Fruit fly (Drosophila melanogaster) whole organism, embryonic: ENCODE data around the gene Targ2.

Source experiments
- Atf6 ChIP-seq: fragments of 200-800 bp; sonication (Bioruptor generic); IDR thresholded peaks from 2 replicates; pipeline ENCODE4 v1.3.6; 2022; ENCODE audit warnings: missing biosample characterization, missing genetic modification characterization
- Bgb ChIP-seq: fragments of 200-800 bp; sonication (Bioruptor generic); IDR thresholded peaks from 2 replicates; pipeline ENCODE4 v1.3.6; 2022; ENCODE audit warnings: missing biosample characterization, missing genetic modification characterization; ENCODE audit not compliant: partially characterized antibody
- BtbVII ChIP-seq: fragments of 200-800 bp; sonication (Bioruptor generic); optimal IDR thresholded peaks from 3 replicates; lab custom pipeline; 2017; ENCODE audit warnings: missing biosample characterization, mild to moderate bottlenecking, missing genetic modification characterization
- CG10366 ChIP-seq: fragments of 200-800 bp; sonication (Bioruptor generic); IDR thresholded peaks from 2 replicates; pipeline ENCODE4 v1.3.6; 2022; ENCODE audit warnings: missing biosample characterization, missing genetic modification characterization
- CG10543 ChIP-seq: fragments of 200-800 bp; sonication (Bioruptor generic); optimal IDR thresholded peaks from 3 replicates; lab custom pipeline; 2017; ENCODE audit warnings: missing biosample characterization, mild to moderate bottlenecking, missing genetic modification characterization, moderate library complexity
- CG10654 ChIP-seq: fragments of 200-800 bp; sonication (Bioruptor generic); optimal IDR thresholded peaks from 2 replicates; lab custom pipeline; 2016; ENCODE audit warnings: missing biosample characterization, missing genetic modification characterization
- CG1233 ChIP-seq: fragments of 200-800 bp; sonication (Bioruptor generic); optimal IDR thresholded peaks from 4 replicates; lab custom pipeline; 2018; ENCODE audit warnings: missing biosample characterization, mild to moderate bottlenecking, missing genetic modification characterization
- CG12391 ChIP-seq: fragments of 200-800 bp; sonication (Bioruptor generic); optimal IDR thresholded peaks from 3 replicates; lab custom pipeline; 2018; ENCODE audit warnings: missing biosample characterization, mild to moderate bottlenecking, missing genetic modification characterization, moderate library complexity
- CG12942 ChIP-seq: fragments of 200-800 bp; sonication (Bioruptor generic); optimal IDR thresholded peaks from 3 replicates; lab custom pipeline; 2016; ENCODE audit warnings: missing biosample characterization, missing genetic modification characterization
- CG15514 ChIP-seq: fragments of 200-800 bp; sonication (Bioruptor generic); optimal IDR thresholded peaks from 3 replicates; lab custom pipeline; 2017; ENCODE audit warnings: missing biosample characterization, missing genetic modification characterization, mild to moderate bottlenecking, moderate library complexity, missing genetic modification reagents
- CG2120 ChIP-seq: fragments of 200-800 bp; sonication (Bioruptor generic); optimal IDR thresholded peaks from 3 replicates; lab custom pipeline; 2016; ENCODE audit warnings: missing biosample characterization, missing genetic modification characterization
- CG31441 ChIP-seq: fragments of 200-800 bp; sonication (Bioruptor generic); IDR thresholded peaks from 2 replicates; pipeline ENCODE4 v1.3.6; 2022; ENCODE audit warnings: missing biosample characterization, missing genetic modification characterization
- CG32532 ChIP-seq: fragments of 200-800 bp; sonication (Bioruptor generic); IDR thresholded peaks from 2 replicates; pipeline ENCODE4 v1.3.6; 2022; ENCODE audit warnings: missing biosample characterization, missing genetic modification characterization
- CG34224 ChIP-seq: fragments of 200-800 bp; sonication (Bioruptor generic); IDR thresholded peaks from 3 replicates; pipeline ENCODE4 v1.3.6; 2022; ENCODE audit warnings: missing biosample characterization, missing genetic modification characterization; ENCODE audit not compliant: partially characterized antibody
- CG4360 ChIP-seq: fragments of 200-800 bp; sonication (Bioruptor generic); IDR thresholded peaks from 2 replicates; pipeline ENCODE4 v1.3.6; 2022; ENCODE audit warnings: missing biosample characterization, missing genetic modification characterization
- CG6272 ChIP-seq: fragments of 200-800 bp; sonication (Bioruptor generic); IDR thresholded peaks from 2 replicates; pipeline ENCODE4 v1.3.6; 2022; ENCODE audit warnings: missing biosample characterization, missing genetic modification characterization
- CG6765 ChIP-seq: fragments of 200-800 bp; sonication (Bioruptor generic); optimal IDR thresholded peaks from 3 replicates; lab custom pipeline; 2017; ENCODE audit warnings: missing biosample characterization, mild to moderate bottlenecking, missing genetic modification characterization
- CG7786 ChIP-seq: fragments of 200-800 bp; sonication (Bioruptor generic); optimal IDR thresholded peaks from 2 replicates; lab custom pipeline; 2016; ENCODE audit warnings: missing biosample characterization, missing genetic modification characterization
- CG7928 ChIP-seq: fragments of 200-800 bp; sonication (Bioruptor generic); optimal IDR thresholded peaks from 2 replicates; lab custom pipeline; 2017; ENCODE audit warnings: missing biosample characterization, mild to moderate bottlenecking, missing genetic modification characterization
- CG8281 ChIP-seq: fragments of 200-800 bp; sonication (Bioruptor generic); optimal IDR thresholded peaks from 2 replicates; lab custom pipeline; 2018; ENCODE audit warnings: missing biosample characterization, mild to moderate bottlenecking, missing genetic modification characterization, moderate library complexity
- CG9437 ChIP-seq: fragments of 200-800 bp; sonication (Bioruptor generic); optimal IDR thresholded peaks from 2 replicates; lab custom pipeline; 2018; ENCODE audit warnings: missing biosample characterization, mild to moderate bottlenecking, missing genetic modification characterization
- CTCF ChIP-seq: fragments of 200-800 bp; sonication (Bioruptor generic); optimal IDR thresholded peaks from 2 replicates; lab custom pipeline; 2017; ENCODE audit warnings: missing biosample characterization, mild to moderate bottlenecking, missing genetic modification characterization, moderate library complexity
- Dad ChIP-seq: fragments of 200-800 bp; sonication (Bioruptor generic); optimal IDR thresholded peaks from 3 replicates; lab custom pipeline; 2016; ENCODE audit warnings: missing biosample characterization, missing genetic modification characterization
- Dll ChIP-seq: fragments of 200-800 bp; sonication (Bioruptor generic); IDR thresholded peaks from 4 replicates; pipeline ENCODE4 v1.3.6; 2022; ENCODE audit warnings: missing biosample characterization, missing genetic modification characterization; ENCODE audit not compliant: partially characterized antibody
- Doc3 ChIP-seq: fragments of 200-800 bp; sonication (Bioruptor generic); IDR thresholded peaks from 3 replicates; pipeline ENCODE4 v1.3.6; 2022; ENCODE audit warnings: missing biosample characterization, missing genetic modification characterization; ENCODE audit not compliant: partially characterized antibody
- Fer3 ChIP-seq: fragments of 200-800 bp; sonication (Bioruptor generic); optimal IDR thresholded peaks from 2 replicates; lab custom pipeline; 2018; ENCODE audit warnings: missing biosample characterization, mild to moderate bottlenecking, missing genetic modification characterization, moderate library complexity
- HmgZ ChIP-seq: fragments of 200-800 bp; sonication (Bioruptor generic); optimal IDR thresholded peaks from 2 replicates; lab custom pipeline; 2018; ENCODE audit warnings: missing biosample characterization, mild to moderate bottlenecking, missing genetic modification characterization
- Mad ChIP-seq: fragments of 200-800 bp; sonication (Bioruptor generic); optimal IDR thresholded peaks from 2 replicates; lab custom pipeline; 2016; ENCODE audit warnings: missing biosample characterization, missing genetic modification characterization
- Max ChIP-seq: fragments of 200-800 bp; sonication (Bioruptor generic); optimal IDR thresholded peaks from 2 replicates; lab custom pipeline; 2016; ENCODE audit warnings: missing biosample characterization, mild to moderate bottlenecking, missing genetic modification characterization
- Med ChIP-seq: fragments of 200-800 bp; sonication (Bioruptor generic); peaks from one replicate; lab custom pipeline; 2016; ENCODE audit warnings: missing biosample characterization, missing genetic modification characterization, mild to moderate bottlenecking, inconsistent platforms, moderate library complexity
- NC2β ChIP-seq: fragments of 200-800 bp; sonication (Bioruptor generic); optimal IDR thresholded peaks from 2 replicates; lab custom pipeline; 2016; ENCODE audit warnings: missing biosample characterization, missing genetic modification characterization
- Rfx ChIP-seq: fragments of 200-800 bp; sonication (Bioruptor generic); IDR thresholded peaks from 2 replicates; pipeline ENCODE4 v1.3.6; 2022; ENCODE audit warnings: missing biosample characterization, missing genetic modification characterization
- Scr ChIP-seq: fragments of 200-800 bp; sonication (Bioruptor generic); IDR thresholded peaks from 2 replicates; pipeline ENCODE4 v1.3.6; 2022; ENCODE audit warnings: missing biosample characterization, missing genetic modification characterization; ENCODE audit not compliant: partially characterized antibody
- Sox100B ChIP-seq: fragments of 200-800 bp; sonication (Bioruptor generic); optimal IDR thresholded peaks from 3 replicates; lab custom pipeline; 2018; ENCODE audit warnings: missing biosample characterization, mild to moderate bottlenecking, missing genetic modification characterization
- Tbp ChIP-seq: fragments of >200 bp; optimal IDR thresholded peaks from 2 replicates; lab custom pipeline; 2018; ENCODE audit warnings: missing biosample characterization, missing genetic modification characterization
- abd-A ChIP-seq: fragments of 200-800 bp; sonication (Bioruptor generic); optimal IDR thresholded peaks from 3 replicates; lab custom pipeline; 2019; ENCODE audit warnings: missing biosample characterization, mild to moderate bottlenecking, missing genetic modification characterization, moderate library complexity
- chif ChIP-seq, 2 experiments: fragments of 200-800 bp; sonication (Bioruptor generic); optimal IDR thresholded peaks; 3 replicates each; lab custom pipeline; 2016; ENCODE audit warnings: missing biosample characterization in 2 of 2, missing genetic modification characterization in 2 of 2
- crp ChIP-seq, 2 experiments: fragments of 200-800 bp; sonication (Bioruptor generic); optimal IDR thresholded peaks; 2 replicates in 1 of 2; 3 replicates in 1 of 2; lab custom pipeline; 2017; ENCODE audit warnings: missing biosample characterization in 2 of 2, missing genetic modification characterization in 2 of 2, mild to moderate bottlenecking in 1 of 2, moderate library complexity in 1 of 2
- gfzf ChIP-seq: fragments of 200-800 bp; sonication (Bioruptor generic); optimal IDR thresholded peaks from 2 replicates; lab custom pipeline; 2016; ENCODE audit warnings: missing biosample characterization, mild to moderate bottlenecking, missing genetic modification characterization, moderate library complexity
- gro ChIP-seq: fragments of 200-800 bp; sonication (Bioruptor generic); optimal IDR thresholded peaks from 2 replicates; lab custom pipeline; 2016; ENCODE audit warnings: missing biosample characterization, missing genetic modification characterization
- maf-S ChIP-seq: fragments of 200-800 bp; sonication (Bioruptor generic); optimal IDR thresholded peaks from 2 replicates; lab custom pipeline; 2016; ENCODE audit warnings: missing biosample characterization, missing genetic modification characterization
- nmo ChIP-seq: fragments of 200-800 bp; sonication (Bioruptor generic); optimal IDR thresholded peaks from 2 replicates; lab custom pipeline; 2018; ENCODE audit warnings: missing biosample characterization, mild to moderate bottlenecking, missing genetic modification characterization, moderate library complexity
- pzg ChIP-seq: fragments of 200-800 bp; sonication (Bioruptor generic); optimal IDR thresholded peaks from 3 replicates; lab custom pipeline; 2018; ENCODE audit warnings: missing biosample characterization, mild to moderate bottlenecking, missing genetic modification characterization, moderate library complexity
- sna ChIP-seq: fragments of 200-800 bp; sonication (Bioruptor generic); IDR thresholded peaks from 2 replicates; pipeline ENCODE4 v1.3.6; 2022; ENCODE audit warnings: missing biosample characterization, missing genetic modification characterization; ENCODE audit not compliant: partially characterized antibody
- tll ChIP-seq, 2 experiments: fragments of 200-800 bp in 1 of 2; fragments of >200 bp in 1 of 2; sonication (Bioruptor generic) in 1 of 2; optimal IDR thresholded peaks; 2 replicates each; lab custom pipeline; 2017 to 2019; ENCODE audit warnings: missing biosample characterization in 2 of 2, missing genetic modification characterization in 2 of 2, mild to moderate bottlenecking in 1 of 2, moderate library complexity in 1 of 2
- ttk ChIP-seq: fragments of 200-800 bp; sonication (Bioruptor generic); IDR thresholded peaks from 2 replicates; pipeline ENCODE4 v2.1.2; 2022; ENCODE audit warnings: missing biosample characterization, missing genetic modification characterization
- tx ChIP-seq: fragments of 200-800 bp; sonication (Bioruptor generic); optimal IDR thresholded peaks from 2 replicates; lab custom pipeline; 2016; ENCODE audit warnings: missing biosample characterization, missing genetic modification characterization
- wdn ChIP-seq: fragments of 200-800 bp; sonication (Bioruptor generic); IDR thresholded peaks from 2 replicates; pipeline ENCODE4 v1.3.6; 2022; ENCODE audit warnings: missing biosample characterization, missing genetic modification characterization
- yki ChIP-seq: fragments of >200 bp; optimal IDR thresholded peaks from 3 replicates; lab custom pipeline; 2018

Gene Targ2

DNA sequence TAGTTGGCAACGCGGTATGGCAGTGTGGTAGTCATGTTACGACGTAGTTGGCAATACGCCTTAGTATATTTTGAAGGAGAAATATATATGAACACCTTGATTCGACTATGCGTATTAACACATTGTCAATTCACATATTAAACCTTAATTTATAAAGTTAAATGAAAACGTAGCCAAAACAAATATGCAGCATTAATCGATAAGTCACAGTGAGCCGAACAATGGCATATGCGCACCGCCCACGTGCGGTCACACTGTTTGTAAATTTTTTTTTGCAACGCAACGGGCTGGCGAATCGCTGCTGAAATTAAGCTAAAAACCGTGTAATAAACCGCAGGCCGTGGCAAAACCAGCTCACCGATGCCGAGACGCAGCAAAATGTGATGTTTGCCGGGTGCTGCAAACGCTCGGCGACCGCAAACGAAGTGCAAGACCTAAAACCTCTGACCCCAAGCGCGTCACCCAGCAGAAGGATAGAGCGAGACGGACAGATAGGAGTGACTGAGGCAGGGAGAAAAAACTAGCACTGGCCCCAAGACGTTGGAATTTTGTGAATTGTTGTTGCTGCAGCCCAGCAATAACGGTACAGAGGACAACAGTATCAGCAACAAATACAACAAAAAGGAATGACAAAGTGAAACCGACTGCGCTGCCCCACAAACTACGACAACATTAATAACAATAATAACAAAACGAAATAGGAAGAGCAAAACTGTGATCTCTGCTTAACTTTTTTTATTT, 27.3 kb downstream of the Targ2 start (continued):
- TF ChIP-seq Doc3 (0 out of 3 replicates have a peak, but pooled peaks have one; percentile 20), CTCF (GFP tag; lab: Kevin White, UChicago) (peak; percentile 28), Scr (GFP tag; lab: Robert Waterston, UW) (peak; percentile 53), tll (GFP tag; optimal IDR thresholded peaks at IDR 0.05; lab: Kevin White, UChicago) (peak in 1 of 2 experiments; percentile 33), Mad (GFP tag; lab: Kevin White, UChicago) (peak; percentile 11), ttk (no peak), Dll (GFP tag; lab: Robert Waterston, UW) (peak; percentile 61; the same call in 2 of the 4 replicates), CG10366 (GFP tag; lab: Robert Waterston, UW) (no peak), sna (GFP tag; lab: Robert Waterston, UW) (0 out of 2 replicates have a peak, but pooled peaks have one; percentile 33), CG6272 (GFP tag; lab: Robert Waterston, UW) (no peak), Bgb (GFP tag; lab: Robert Waterston, UW) (0 out of 2 replicates have a peak, but pooled peaks have one; percentile 4), gro (GFP tag; lab: Kevin White, UChicago) (no peak), Dad (GFP tag; lab: Kevin White, UChicago) (no peak), CG10654 (GFP tag; lab: Kevin White, UChicago) (no peak), Tbp (GFP tag; lab: Kevin White, UChicago) (no peak), Med (GFP tag; lab: Kevin White, UChicago) (peak; percentile 82), gfzf (GFP tag; lab: Kevin White, UChicago) (peak; percentile 93), CG7928 (GFP tag; lab: Kevin White, UChicago) (peak; percentile 10), NC2β (peak; percentile 30), CG34224 (GFP tag; lab: Robert Waterston, UW) (0 out of 3 replicates have a peak, but pooled peaks have one; percentile 37), CG10543 (GFP tag; lab: Kevin White, UChicago) (no peak), CG12391 (tag; lab: Kevin White, UChicago) (peak; percentile 32), wdn (GFP tag; lab: Robert Waterston, UW) (no peak), maf-S (no peak), Fer3 (tag; lab: Kevin White, UChicago) (no peak), CG32532 (GFP tag; lab: Robert Waterston, UW) (peak; percentile 43; the same call in 1 of the 2 replicates), yki (lab: Kevin White, UChicago) (no peak), CG4360 (peak; percentile 49; the same call in 1 of the 2 replicates), abd-A (tag; lab: Kevin White, UChicago) (no peak), nmo (peak; percentile 67), CG15514 (GFP tag; lab: Kevin White, UChicago) (peak; percentile 54), CG6765 (GFP tag; lab: Kevin White, UChicago) (no peak), CG1233 (no peak), BtbVII (GFP tag; lab: Kevin White, UChicago) (no peak), CG2120 (GFP tag; lab: Kevin White, UChicago) (peak; percentile 36), crp (GFP tag; optimal IDR thresholded peaks at IDR 0.05; lab: Kevin White, UChicago) (peak in 1 of 2 experiments; percentile 18), Rfx (GFP tag; lab: Robert Waterston, UW) (0 out of 2 replicates have a peak, but pooled peaks have one; percentile 30), HmgZ (tag; lab: Kevin White, UChicago) (peak; percentile 37), CG12942 (no peak), Max (GFP tag; lab: Kevin White, UChicago) (peak; percentile 22), CG8281 (tag; lab: Kevin White, UChicago) (no peak), Atf6 (GFP tag; lab: Robert Waterston, UW) (0 out of 2 replicates have a peak, but pooled peaks have one; percentile 9), chif (GFP tag; optimal IDR thresholded peaks at IDR 0.05; lab: Kevin White, UChicago) (no peak), CG7786 (no peak), Sox100B (no peak), tx (GFP tag; lab: Kevin White, UChicago) (no peak), pzg (GFP tag; lab: Kevin White, UChicago) (peak; percentile 93), CG31441 (GFP tag; lab: Robert Waterston, UW) (peak; percentile 13; the same call in 1 of the 2 replicates), CG9437 (no peak)
